Worm (Caenorhabditis elegans) whole organism, young adult: ENCODE data around the gene F47C12.8.

Experiments
- C17E4.6 ChIP-seq: fragments of 200-800 bp; sonication (Bioruptor generic); IDR thresholded peaks from 2 replicates; pipeline ENCODE4 v1.3.6; 2022; ENCODE audit warnings: missing genetic modification reagents, missing genetic modification characterization, missing compliant biosample characterization
- F57A8.1 ChIP-seq: fragments of 200-800 bp; sonication (Bioruptor generic); optimal IDR thresholded peaks from 2 replicates; lab custom pipeline; 2018; ENCODE audit warnings: mild to moderate bottlenecking, missing genetic modification characterization, moderate library complexity, missing compliant biosample characterization
- efl-1 ChIP-seq: fragments of 150-350 bp; optimal IDR thresholded peaks from 2 replicates; lab custom pipeline; 2014; ENCODE audit warnings: missing biosample characterization, missing genetic modification reagents, missing genetic modification characterization
- unc-62 ChIP-seq: fragments of 150-350 bp; optimal IDR thresholded peaks from 2 replicates; lab custom pipeline; 2014; ENCODE audit warnings: missing biosample characterization, missing genetic modification reagents, missing genetic modification characterization
- ztf-28 ChIP-seq: fragments of 200-800 bp; sonication (Bioruptor generic); IDR thresholded peaks from 2 replicates; pipeline ENCODE4 v1.3.6; 2022; ENCODE audit warnings: missing genetic modification reagents, missing genetic modification characterization, missing compliant biosample characterization

- TF ChIP-seq F57A8.1 (GFP tag; lab: Kevin White, UChicago) (no peak), C17E4.6 (GFP tag; lab: Robert Waterston, UW) (no peak), unc-62 (GFP tag; lab: Kevin White, UChicago) (no peak), ztf-28 (GFP tag; lab: Robert Waterston, UW) (no peak), efl-1 (no peak)
These were observed 25.4 kb downstream of the F47C12.8 start, which contains the start of gene clec-79 for ce11 chrIV:3973049-3973448.
